Worm (Caenorhabditis elegans) whole organism, young adult: ENCODE results near the gene F59E12.9.

Source experiments
- C17E4.6 ChIP-seq: fragments of 200-800 bp; sonication (Bioruptor generic); IDR thresholded peaks from 2 replicates; pipeline ENCODE4 v1.3.6; 2022; ENCODE audit warnings: missing genetic modification reagents, missing genetic modification characterization, missing compliant biosample characterization
- F10E7.11 ChIP-seq: sonication (generic microtip); optimal IDR thresholded peaks from 2 replicates; lab custom pipeline; 2017; ENCODE audit warnings: mild to moderate bottlenecking, missing genetic modification characterization, moderate library complexity, missing compliant biosample characterization
- F57A8.1 ChIP-seq: fragments of 200-800 bp; sonication (Bioruptor generic); optimal IDR thresholded peaks from 2 replicates; lab custom pipeline; 2018; ENCODE audit warnings: mild to moderate bottlenecking, missing genetic modification characterization, moderate library complexity, missing compliant biosample characterization
- F57C9.4 ChIP-seq: sonication (generic microtip); optimal IDR thresholded peaks from 2 replicates; lab custom pipeline; 2017; ENCODE audit warnings: mild to moderate bottlenecking, missing genetic modification characterization, missing compliant biosample characterization
- Y53F4B.3 ChIP-seq: fragments of 200-800 bp; sonication (Bioruptor generic); IDR thresholded peaks from 2 replicates; pipeline ENCODE4 v1.3.6; 2022; ENCODE audit warnings: missing genetic modification reagents, missing genetic modification characterization, missing compliant biosample characterization
- Y56A3A.18 ChIP-seq: fragments of 200-800 bp; sonication (Bioruptor generic); IDR thresholded peaks from 2 replicates; pipeline ENCODE4 v1.3.6; 2022; ENCODE audit warnings: missing genetic modification reagents, missing genetic modification characterization, missing compliant biosample characterization
- Y79H2A.3 ChIP-seq: fragments of 200-800 bp; sonication (Bioruptor generic); conservative IDR thresholded peaks from 2 replicates; pipeline ENCODE4 v1.3.6; 2022; ENCODE audit warnings: missing genetic modification reagents, missing genetic modification characterization, missing compliant biosample characterization
- aptf-3 ChIP-seq: fragments of 200-800 bp; sonication (Bioruptor generic); IDR thresholded peaks from 2 replicates; pipeline ENCODE4 v1.3.6; 2022; ENCODE audit warnings: missing genetic modification characterization, missing compliant biosample characterization
- athp-1 ChIP-seq: sonication (generic microtip); optimal IDR thresholded peaks from 2 replicates; lab custom pipeline; 2017; ENCODE audit warnings: mild to moderate bottlenecking, missing genetic modification characterization, missing compliant biosample characterization
- attf-3 ChIP-seq: fragments of 200-800 bp; sonication (Bioruptor generic); conservative IDR thresholded peaks from 2 replicates; pipeline ENCODE4 v1.3.6; 2022; ENCODE audit warnings: missing genetic modification reagents, missing genetic modification characterization, missing compliant biosample characterization
- attf-5 ChIP-seq: fragments of 200-800 bp; sonication (Bioruptor generic); optimal IDR thresholded peaks from 2 replicates; lab custom pipeline; 2018; ENCODE audit warnings: mild to moderate bottlenecking, missing genetic modification characterization, missing compliant biosample characterization
- attf-6 ChIP-seq: fragments of 200-800 bp; sonication (Bioruptor generic); IDR thresholded peaks from 2 replicates; pipeline ENCODE4 v1.3.6; 2022; ENCODE audit warnings: missing genetic modification reagents, missing genetic modification characterization, missing compliant biosample characterization
- bed-1 ChIP-seq: fragments of 200-800 bp; sonication (Bioruptor generic); IDR thresholded peaks from 2 replicates; pipeline ENCODE4 v1.3.6; 2022; ENCODE audit warnings: missing genetic modification reagents, missing genetic modification characterization, missing compliant biosample characterization
- bed-2 ChIP-seq: fragments of 200-800 bp; sonication (Bioruptor generic); IDR thresholded peaks from 2 replicates; pipeline ENCODE4 v1.3.6; 2022; ENCODE audit warnings: missing genetic modification reagents, missing genetic modification characterization, missing compliant biosample characterization
- ceh-100 ChIP-seq: fragments of 200-800 bp; sonication (Bioruptor generic); IDR thresholded peaks from 2 replicates; pipeline ENCODE4 v1.3.6; 2022; ENCODE audit warnings: missing genetic modification reagents, missing genetic modification characterization, missing compliant biosample characterization
- chd-7 ChIP-seq: sonication (generic microtip); optimal IDR thresholded peaks from 2 replicates; lab custom pipeline; 2016; ENCODE audit warnings: mild to moderate bottlenecking, missing genetic modification characterization, moderate library complexity, missing compliant biosample characterization
- die-1 ChIP-seq: sonication (generic microtip); optimal IDR thresholded peaks from 2 replicates; lab custom pipeline; 2016; ENCODE audit warnings: missing genotype, mild to moderate bottlenecking, missing genetic modification characterization, missing compliant biosample characterization
- egl-44 ChIP-seq: fragments of 200-800 bp; sonication (Bioruptor generic); IDR thresholded peaks from 2 replicates; pipeline ENCODE4 v1.3.6; 2022; ENCODE audit warnings: missing genetic modification reagents, missing genetic modification characterization, missing compliant biosample characterization
- hmg-20 ChIP-seq: fragments of 200-800 bp; sonication (Bioruptor generic); IDR thresholded peaks from 2 replicates; pipeline ENCODE4 v1.3.6; 2022; ENCODE audit warnings: missing genetic modification reagents, missing genetic modification characterization, missing compliant biosample characterization
- lsy-27 ChIP-seq: sonication (generic microtip); optimal IDR thresholded peaks from 2 replicates; lab custom pipeline; 2017; ENCODE audit warnings: missing genetic modification characterization, mild to moderate bottlenecking, missing compliant biosample characterization, antibody characterized with exemption, missing genotype, borderline replicate concordance; ENCODE audit not compliant: insufficient read depth
- mcd-1 ChIP-seq: fragments of 200-800 bp; sonication (Bioruptor generic); IDR thresholded peaks from 2 replicates; pipeline ENCODE4 v1.3.6; 2022; ENCODE audit warnings: missing genetic modification reagents, missing genetic modification characterization, missing compliant biosample characterization
- nfya-1 ChIP-seq: sonication (generic microtip); optimal IDR thresholded peaks from 2 replicates; lab custom pipeline; 2017; ENCODE audit warnings: antibody characterized with exemption, missing compliant biosample characterization, missing genetic modification characterization, borderline replicate concordance; ENCODE audit not compliant: insufficient read depth
- nhr-179 ChIP-seq: sonication (generic microtip); optimal IDR thresholded peaks from 2 replicates; lab custom pipeline; 2016; ENCODE audit warnings: mild to moderate bottlenecking, missing genetic modification characterization, missing compliant biosample characterization
- nhr-27 ChIP-seq: fragments of 200-800 bp; sonication (Bioruptor generic); optimal IDR thresholded peaks from 2 replicates; lab custom pipeline; 2018; ENCODE audit warnings: mild to moderate bottlenecking, missing genetic modification characterization, moderate library complexity, missing compliant biosample characterization
- nhr-90 ChIP-seq: sonication (generic microtip); optimal IDR thresholded peaks from 2 replicates; lab custom pipeline; 2016; ENCODE audit warnings: missing genotype, mild to moderate bottlenecking, missing genetic modification characterization, missing compliant biosample characterization
- repo-1 ChIP-seq: sonication (generic microtip); optimal IDR thresholded peaks from 2 replicates; lab custom pipeline; 2017; ENCODE audit warnings: mild to moderate bottlenecking, missing genetic modification characterization, missing compliant biosample characterization
- sdz-38 ChIP-seq: sonication (generic microtip); optimal IDR thresholded peaks from 2 replicates; lab custom pipeline; 2016; ENCODE audit warnings: missing genotype, missing genetic modification characterization, missing compliant biosample characterization
- sea-2 ChIP-seq: fragments of 200-800 bp; sonication (Bioruptor generic); IDR thresholded peaks from 2 replicates; pipeline ENCODE4 v1.3.6; 2022; ENCODE audit warnings: missing genetic modification characterization, missing compliant biosample characterization
- tbp1 ChIP-seq: fragments of 200-800 bp; sonication (Bioruptor generic); optimal IDR thresholded peaks from 2 replicates; lab custom pipeline; 2018; ENCODE audit warnings: mild to moderate bottlenecking, missing genetic modification characterization, missing compliant biosample characterization
- tbx-9 ChIP-seq: sonication (generic microtip); optimal IDR thresholded peaks from 2 replicates; lab custom pipeline; 2016; ENCODE audit warnings: borderline replicate concordance, missing genetic modification characterization, inconsistent platforms, missing compliant biosample characterization
- xnd-1 ChIP-seq: sonication (generic microtip); optimal IDR thresholded peaks from 2 replicates; lab custom pipeline; 2016; ENCODE audit warnings: missing genotype, missing genetic modification reagents, missing genetic modification characterization, missing compliant biosample characterization
- zfh-2 ChIP-seq: fragments of 200-800 bp; sonication (Bioruptor generic); conservative IDR thresholded peaks from 2 replicates; pipeline ENCODE4 v1.3.6; 2022; ENCODE audit warnings: missing genetic modification reagents, missing genetic modification characterization, missing compliant biosample characterization
- ztf-18 ChIP-seq: sonication (generic microtip); optimal IDR thresholded peaks from 2 replicates; lab custom pipeline; 2016; ENCODE audit warnings: missing genotype, mild to moderate bottlenecking, missing genetic modification characterization, missing compliant biosample characterization

The F59E12.9 gene

DNA sequence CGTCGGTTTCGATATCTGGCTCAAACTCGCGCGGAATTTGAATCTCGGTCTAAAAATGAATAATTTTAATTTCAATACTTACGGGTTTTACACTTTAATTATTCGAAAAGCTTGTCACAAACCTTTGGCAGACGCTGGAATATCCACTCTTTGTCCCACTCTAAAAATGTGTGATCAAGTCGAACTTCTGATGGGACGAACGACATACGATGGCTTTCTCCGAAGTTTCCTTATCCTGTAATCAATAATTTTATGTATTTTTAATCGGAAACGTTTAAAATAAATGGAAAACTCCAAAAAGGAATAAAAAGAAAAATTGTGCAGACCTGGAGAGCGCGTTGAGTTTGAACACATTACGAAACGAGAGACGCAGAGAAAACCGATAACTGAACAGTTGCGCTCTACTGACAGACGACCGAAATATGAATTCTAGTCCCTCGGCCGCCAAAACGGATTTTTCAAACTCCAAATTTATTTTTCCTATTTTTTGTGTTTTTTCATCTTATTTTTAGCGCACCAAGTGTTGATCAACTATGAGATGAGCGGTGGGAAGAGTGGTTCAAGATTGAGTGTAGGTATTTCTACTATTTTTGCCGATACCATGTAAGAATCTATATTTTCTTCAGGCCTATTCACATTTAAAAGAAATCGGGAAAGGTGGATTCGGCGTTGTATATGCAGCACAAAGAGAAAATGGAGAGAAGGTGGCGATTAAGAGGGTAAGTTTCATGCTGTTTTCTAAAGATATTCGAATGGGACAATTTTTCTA lies 2.6 kb upstream of the F59E12.9 start, which contains the start of the genes sam-4, F59E12.17 and zyg-1 (continued):
- TF ChIP-seq F10E7.11 (tag; lab: Kevin White, UChicago): no peak
- 0 out of 2 replicates have a peak, but pooled peaks have one; percentile 23 for TF ChIP-seq egl-44 (GFP tag; lab: Robert Waterston, UW)
- TF ChIP-seq lsy-27 (tag; lab: Kevin White, UChicago): no peak
- TF ChIP-seq zfh-2: no peak
- TF ChIP-seq Y53F4B.3 (GFP tag; lab: Robert Waterston, UW): no peak

DNA sequence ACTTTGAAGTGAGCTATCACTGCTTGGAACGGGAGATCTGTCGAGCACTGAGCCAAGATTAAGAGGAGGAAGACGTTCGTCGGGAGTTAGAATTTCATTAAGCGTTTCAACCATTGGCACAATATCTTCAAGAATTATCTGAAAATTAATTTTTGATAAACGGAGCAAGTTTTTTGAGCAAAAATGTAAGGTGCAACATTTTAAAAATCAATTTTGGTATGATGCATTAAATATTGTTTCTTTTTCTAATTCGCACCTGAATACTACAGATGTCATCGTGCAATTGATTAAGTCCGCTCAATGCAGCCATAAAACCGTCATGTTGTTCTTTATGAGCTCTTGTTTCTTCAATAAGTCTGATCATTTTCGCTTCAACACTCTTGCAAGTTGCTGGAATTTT lies 1.4 kb upstream of the F59E12.9 start, which contains the start of gene ddl-1:
TSS of gene ddl-1 (minus strand) at position 101 of the 400 bp plus-strand sequence.
- TF ChIP-seq Y56A3A.18 (GFP tag; lab: Robert Waterston, UW): no peak
- TF ChIP-seq athp-1 (tag; lab: Kevin White, UChicago): no peak
- no peak for TF ChIP-seq tbp1 (GFP tag; lab: Kevin White, UChicago)
- TF ChIP-seq bed-1 (GFP tag; lab: Robert Waterston, UW): no peak
- no peak for TF ChIP-seq sea-2 (GFP tag; lab: Robert Waterston, UW)
- TF ChIP-seq C17E4.6 (GFP tag; lab: Robert Waterston, UW): no peak
- TF ChIP-seq hmg-20 (GFP tag; lab: Robert Waterston, UW): no peak
- TF ChIP-seq sdz-38: no peak
- TF ChIP-seq ceh-100 (GFP tag; lab: Robert Waterston, UW): no peak

DNA sequence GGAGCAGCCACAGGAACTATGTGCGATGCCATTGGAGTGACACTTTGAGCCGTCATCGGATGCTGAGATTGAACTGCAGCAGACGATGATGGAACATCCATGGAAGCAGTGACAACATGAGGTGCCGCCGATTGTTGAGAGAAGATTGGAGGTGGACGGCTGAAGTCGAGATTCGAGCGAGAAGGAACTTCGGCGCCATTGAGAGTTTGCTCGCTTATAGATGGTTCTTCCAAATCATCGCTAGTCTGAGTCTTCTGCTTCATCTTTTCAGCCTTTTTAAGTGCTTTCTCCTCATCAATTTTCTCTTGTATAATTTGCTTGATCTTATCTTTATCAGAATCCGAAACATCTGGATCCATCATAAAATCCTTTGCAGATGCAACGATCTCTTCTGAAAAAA lies 4.7 kb downstream of the F59E12.9 start:
- TF ChIP-seq nhr-179 (tag; lab: Kevin White, UChicago): no peak
- peak; percentile 43; the same call in 1 of the 2 replicates for TF ChIP-seq zfh-2
- no peak for TF ChIP-seq attf-5 (GFP tag; lab: Kevin White, UChicago)
- TF ChIP-seq nfya-1 (tag; lab: Kevin White, UChicago): no peak
- 0 out of 2 replicates have a peak, but pooled peaks have one; percentile 12 for TF ChIP-seq mcd-1 (GFP tag; lab: Robert Waterston, UW)
- no peak for TF ChIP-seq aptf-3 (GFP tag; lab: Robert Waterston, UW)
- no peak for TF ChIP-seq ztf-18 (tag; lab: Kevin White, UChicago)

DNA sequence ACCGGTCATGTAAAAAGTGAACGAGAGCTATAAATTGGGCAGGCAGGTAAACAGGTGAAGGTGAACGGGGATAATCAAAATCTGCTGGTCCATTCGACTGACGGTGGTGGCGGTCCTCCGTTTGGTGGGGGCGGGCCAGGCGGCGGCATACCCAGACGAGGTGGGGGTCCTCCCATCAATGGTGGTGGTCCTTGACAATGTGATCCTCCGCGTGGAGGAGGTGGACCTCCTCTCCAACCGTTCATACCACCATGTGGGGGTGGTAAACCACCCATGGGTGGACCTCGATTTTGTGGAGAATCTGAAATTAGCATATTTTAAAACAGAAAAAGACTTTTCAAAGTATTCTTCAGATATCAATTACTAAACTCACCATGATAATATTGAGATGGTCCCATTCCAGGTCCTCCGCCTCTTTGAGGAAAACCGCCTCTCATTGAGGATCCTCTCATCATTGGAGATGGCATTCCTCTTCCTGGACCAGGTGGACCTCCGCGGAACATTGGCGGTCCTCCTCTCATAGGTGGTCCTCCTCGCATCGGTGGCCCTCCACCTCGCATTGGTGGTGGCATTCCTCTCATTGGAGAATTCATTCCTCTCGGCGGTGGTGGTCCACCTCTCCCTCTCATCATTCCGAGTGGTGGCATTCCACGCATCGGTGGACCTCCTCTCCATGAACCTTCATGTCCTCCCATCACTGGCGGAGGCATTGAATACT lies 6.3 kb downstream of the F59E12.9 start:
- TF ChIP-seq bed-2: no peak
- TF ChIP-seq zfh-2: peak; percentile 56
- peak; percentile 2 for TF ChIP-seq chd-7 (tag; lab: Kevin White, UChicago)

DNA sequence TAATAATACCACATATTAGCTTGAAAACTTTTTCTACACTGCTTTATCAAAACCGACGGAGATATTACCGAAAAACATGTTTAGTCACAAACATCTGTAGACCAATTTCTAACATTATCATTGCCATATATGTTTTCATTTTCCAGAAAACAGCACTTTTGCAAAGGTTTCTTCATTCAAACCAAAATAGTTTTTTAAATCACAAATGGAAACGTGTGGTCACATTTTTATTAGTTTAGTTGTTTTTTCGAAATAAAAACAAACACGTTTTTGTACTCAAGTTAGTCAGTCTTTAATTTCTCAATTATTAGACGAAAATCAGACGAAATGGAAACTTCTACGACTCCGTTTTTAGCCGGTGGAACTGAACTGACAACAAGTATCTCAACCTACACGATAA lies 8.8 kb downstream of the F59E12.9 start, which contains the start of gene F59E12.3:
TSS of gene F59E12.3 (plus strand) at position 301 of the 400 bp plus-strand sequence.
- TF ChIP-seq F57A8.1 (GFP tag; lab: Kevin White, UChicago) (no peak), tbx-9 (tag; lab: Kevin White, UChicago) (no peak), sdz-38 (no peak), attf-3 (GFP tag; lab: Robert Waterston, UW) (no peak), F57C9.4 (tag; lab: Kevin White, UChicago) (no peak), nhr-27 (tag; lab: Kevin White, UChicago) (no peak), mcd-1 (GFP tag; lab: Robert Waterston, UW) (no peak), nhr-90 (tag; lab: Kevin White, UChicago) (no peak), xnd-1 (tag; lab: Kevin White, UChicago) (no peak), Y56A3A.18 (GFP tag; lab: Robert Waterston, UW) (no peak), attf-6 (no peak), lsy-27 (tag; lab: Kevin White, UChicago) (no peak), repo-1 (tag; lab: Kevin White, UChicago) (no peak), die-1 (tag; lab: Kevin White, UChicago) (no peak), Y79H2A.3 (GFP tag; lab: Robert Waterston, UW) (no peak), ztf-18 (tag; lab: Kevin White, UChicago) (no peak)
